Worm (Caenorhabditis elegans) whole organism, mixed stage, embryonic: Measurements from ENCODE around the gene C50B8.6.

ENCODE experiments used
- elt-1 ChIP-seq: sonication (generic microtip); optimal IDR thresholded peaks from 2 replicates; lab custom pipeline; 2017; ENCODE audit warnings: missing genetic modification characterization, mild to moderate bottlenecking, missing compliant biosample characterization, antibody characterized with exemption, moderate library complexity, borderline replicate concordance; ENCODE audit not compliant: insufficient read depth
- elt-3 ChIP-seq: fragments of 150-350 bp; optimal IDR thresholded peaks from 2 replicates; lab custom pipeline; 2014; ENCODE audit warnings: missing biosample characterization, missing genetic modification characterization
- nhr-12 ChIP-seq: fragments of 150-350 bp; optimal IDR thresholded peaks from 2 replicates; lab custom pipeline; 2014; ENCODE audit warnings: missing biosample characterization, missing genetic modification characterization
- pha-4 ChIP-seq: fragments of 150-350 bp; optimal IDR thresholded peaks from 2 replicates; lab custom pipeline; 2018; ENCODE audit warnings: missing biosample characterization, missing genetic modification reagents, missing genetic modification characterization
- zip-8 ChIP-seq: fragments of 150-350 bp; optimal IDR thresholded peaks from 2 replicates; lab custom pipeline; 2014; ENCODE audit warnings: missing biosample characterization, missing genetic modification characterization
- ztf-11 ChIP-seq: fragments of 150-350 bp; optimal IDR thresholded peaks from 2 replicates; lab custom pipeline; 2014; ENCODE audit warnings: missing biosample characterization, missing genetic modification characterization

DNA sequence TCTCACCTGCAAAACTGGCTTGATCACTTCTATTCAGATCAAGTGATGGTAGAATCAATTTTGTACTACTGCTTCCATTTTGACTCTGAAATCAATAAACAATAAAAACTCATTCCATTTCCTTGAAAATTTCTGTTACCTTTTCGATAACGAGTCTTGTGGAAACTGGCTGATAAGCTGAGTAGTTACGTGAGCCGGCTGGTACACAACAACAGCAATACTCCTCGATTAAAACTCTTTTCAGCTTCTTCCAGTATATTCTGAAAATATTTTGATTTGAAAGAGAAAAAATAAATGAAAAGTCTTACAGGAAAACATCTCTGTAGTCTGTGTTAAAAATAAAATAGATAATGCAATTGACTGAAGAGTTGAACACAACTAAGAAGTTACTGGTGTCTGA lies 46.3 kb upstream of the C50B8.6 start:
- no peak for TF ChIP-seq elt-1 (tag; lab: Kevin White, UChicago)
- no peak for TF ChIP-seq zip-8 (tag; lab: Kevin White, UChicago)
- TF ChIP-seq pha-4 (tag; lab: Kevin White, UChicago): no peak
- TF ChIP-seq nhr-12 (tag; lab: Kevin White, UChicago): no peak
- TF ChIP-seq ztf-11 (tag; lab: Kevin White, UChicago): no peak
- TF ChIP-seq elt-3 (tag; lab: Kevin White, UChicago): no peak
